Worm (Caenorhabditis elegans) whole organism, L3 larva: ENCODE results near the gene sri-62.

Experiments
- ama-1 ChIP-seq: fragments of 150-350 bp; optimal IDR thresholded peaks from 2 replicates; lab custom pipeline; 2018
- ceh-82 ChIP-seq: fragments of 150-350 bp; optimal IDR thresholded peaks from 2 replicates; lab custom pipeline; 2014; ENCODE audit warnings: missing biosample characterization, missing genetic modification characterization
- fkh-10 ChIP-seq: sonication (generic microtip); optimal IDR thresholded peaks from 2 replicates; lab custom pipeline; 2017; ENCODE audit warnings: missing biosample characterization, missing genetic modification reagents, missing genetic modification characterization
- fos-1 ChIP-seq: fragments of 150-350 bp; optimal IDR thresholded peaks from 2 replicates; lab custom pipeline; 2014; ENCODE audit warnings: missing biosample characterization, missing genetic modification characterization
- nhr-11 ChIP-seq: fragments of 150-350 bp; optimal IDR thresholded peaks from 2 replicates; lab custom pipeline; 2014; ENCODE audit warnings: missing biosample characterization, missing genetic modification characterization
- nhr-12 ChIP-seq: fragments of 150-350 bp; optimal IDR thresholded peaks from 2 replicates; lab custom pipeline; 2014; ENCODE audit warnings: missing biosample characterization, missing genetic modification characterization
- nhr-237 ChIP-seq: fragments of 150-350 bp; optimal IDR thresholded peaks from 2 replicates; lab custom pipeline; 2014; ENCODE audit warnings: missing biosample characterization, missing genetic modification characterization
- nhr-25 ChIP-seq: sonication (generic microtip); optimal IDR thresholded peaks from 2 replicates; lab custom pipeline; 2017; ENCODE audit warnings: missing biosample characterization, missing genetic modification characterization
- nhr-76 ChIP-seq: fragments of 150-350 bp; sonication (generic microtip); optimal IDR thresholded peaks from 5 replicates; lab custom pipeline; 2014; ENCODE audit warnings: missing biosample characterization, missing genetic modification characterization
- sea-2 ChIP-seq: fragments of 150-350 bp; sonication (generic microtip); optimal IDR thresholded peaks from 4 replicates; lab custom pipeline; 2014; ENCODE audit warnings: missing biosample characterization, missing genetic modification reagents, missing genetic modification characterization
- tbx-2 ChIP-seq: sonication (generic microtip); optimal IDR thresholded peaks from 2 replicates; lab custom pipeline; 2016; ENCODE audit warnings: mild to moderate bottlenecking, missing genetic modification characterization, missing compliant biosample characterization
- unc-39 ChIP-seq: sonication (generic microtip); optimal IDR thresholded peaks from 4 replicates; lab custom pipeline; 2017; ENCODE audit warnings: missing biosample characterization, missing genetic modification characterization
- zag-1 ChIP-seq: fragments of 150-350 bp; optimal IDR thresholded peaks from 2 replicates; lab custom pipeline; 2014; ENCODE audit warnings: missing biosample characterization, missing genetic modification characterization

ce11 chrII:2695079-2695478, 3.2 kb downstream of the sri-62 start:
- no peak for TF ChIP-seq tbx-2
- no peak for TF ChIP-seq ceh-82 (tag; lab: Kevin White, UChicago)
- no peak for TF ChIP-seq nhr-12 (tag; lab: Kevin White, UChicago)
- no peak for TF ChIP-seq sea-2
- TF ChIP-seq fos-1 (tag; lab: Kevin White, UChicago) = no peak
- TF ChIP-seq nhr-25 (tag; lab: Kevin White, UChicago) = no peak
- no peak for TF ChIP-seq nhr-76 (tag; lab: Kevin White, UChicago)
- TF ChIP-seq zag-1 = no peak
- TF ChIP-seq unc-39 (tag; lab: Kevin White, UChicago) = no peak
- no peak for TF ChIP-seq ama-1 (lab: Kevin White, UChicago)
- TF ChIP-seq nhr-11 (tag; lab: Kevin White, UChicago) = no peak
- TF ChIP-seq nhr-237 (tag; lab: Kevin White, UChicago) = no peak
- peak; percentile 56 for TF ChIP-seq fkh-10 (GFP tag; lab: Kevin White, UChicago)
